Fruit fly (Drosophila melanogaster): ENCODE data around the gene nol.

nol gene

DNA sequence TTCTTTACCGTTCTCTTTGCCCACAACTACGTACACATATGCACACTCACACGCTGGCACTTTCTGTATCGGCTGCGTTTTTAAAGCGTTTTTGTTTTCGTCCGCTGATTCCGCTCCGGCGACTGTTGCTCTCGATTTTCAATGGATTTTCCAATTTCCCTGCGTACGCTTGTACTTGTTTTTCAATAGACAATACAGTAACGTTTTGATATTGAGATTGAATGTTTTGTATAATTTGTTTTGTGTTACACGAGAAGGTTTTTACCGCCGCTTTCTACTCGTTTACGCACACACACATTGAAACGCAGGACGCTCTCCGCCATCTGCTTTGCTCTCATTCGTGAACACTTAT, 38.0 kb upstream of the nol start:
- TF ChIP-seq CG17806 (tag; optimal IDR thresholded peaks at IDR 0.05) (no peak), CG9948 (tag; optimal IDR thresholded peaks at IDR 0.05) (no peak), CG12605 (GFP tag; IDR thresholded peaks at IDR 0.05) (no peak), CG10348 (GFP tag; IDR thresholded peaks at IDR 0.05) (no peak), CG4496 (GFP tag; IDR thresholded peaks at IDR 0.05) (no peak), Pif1B (GFP tag; optimal IDR thresholded peaks at IDR 0.05) (no peak), CG8159 (tag; optimal IDR thresholded peaks at IDR 0.05) (no peak), rn (GFP tag; IDR thresholded peaks at IDR 0.05) (no peak), CG13204 (GFP tag; optimal IDR thresholded peaks at IDR 0.05) (no peak), fd96Ca (GFP tag; IDR thresholded peaks at IDR 0.05) (no peak), CG14655 (GFP tag; optimal IDR thresholded peaks at IDR 0.05) (no peak)

DNA sequence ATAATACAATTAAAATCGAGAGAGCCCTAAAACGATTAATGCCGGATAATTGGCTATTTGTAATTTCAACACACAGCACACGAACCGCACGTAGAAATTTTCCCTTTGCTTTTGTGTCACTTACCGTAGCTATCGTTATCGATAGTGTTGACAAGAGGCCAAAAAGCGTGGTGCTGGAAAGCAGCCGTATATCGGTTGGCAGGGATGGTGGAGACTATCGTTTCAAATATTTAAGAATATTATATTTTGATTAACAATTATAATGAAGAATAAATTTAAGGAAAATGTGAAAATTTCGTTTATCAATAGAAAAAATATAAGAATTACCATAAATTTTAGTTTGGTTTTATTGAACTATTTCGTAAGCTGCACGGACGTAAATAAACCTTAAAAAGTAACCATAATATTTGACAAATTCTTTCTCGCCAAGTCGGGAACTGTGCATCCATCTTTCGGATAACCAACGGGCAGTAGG, 37.6 kb upstream of the nol start, which contains the start of gene JIL-1:
Gene JIL-1 (minus strand): TSS at position 148 of the 475 bp plus-strand sequence.
- TF ChIP-seq CG13204 (GFP tag; optimal IDR thresholded peaks at IDR 0.05) = no peak
- TF ChIP-seq Pif1A (GFP tag; optimal IDR thresholded peaks at IDR 0.05) = peak; percentile 44
- TF ChIP-seq CG17806 (tag; optimal IDR thresholded peaks at IDR 0.05) = peak; percentile 14
- TF ChIP-seq EcR (GFP tag; optimal IDR thresholded peaks at IDR 0.05) = no peak
- TF ChIP-seq CG10348 (GFP tag; IDR thresholded peaks at IDR 0.05) = no peak
- TF ChIP-seq Pif1B (GFP tag; optimal IDR thresholded peaks at IDR 0.05) = peak; percentile 44
- TF ChIP-seq CG32121 (GFP tag; IDR thresholded peaks at IDR 0.05) = peak; percentile 38; the same call in 1 of the 2 replicates
- TF ChIP-seq rn (GFP tag; IDR thresholded peaks at IDR 0.05) = 0 out of 2 replicates have a peak, but pooled peaks have one; percentile 10
- TF ChIP-seq CG15710 (tag; optimal IDR thresholded peaks at IDR 0.05) = peak; percentile 42
- peak; percentile 50; the same call in 2 of the 3 replicates for TF ChIP-seq CG4496 (GFP tag; IDR thresholded peaks at IDR 0.05)
- TF ChIP-seq CG8301 (tag; optimal IDR thresholded peaks at IDR 0.05) = peak; percentile 5
- no peak for TF ChIP-seq CG12605 (GFP tag; IDR thresholded peaks at IDR 0.05)
- TF ChIP-seq CG8159 (tag; optimal IDR thresholded peaks at IDR 0.05) = peak; percentile 41
- no peak for TF ChIP-seq CG34367 (tag; optimal IDR thresholded peaks at IDR 0.05)
- peak; percentile 57 for TF ChIP-seq D1 (tag; optimal IDR thresholded peaks at IDR 0.05)
- no peak for TF ChIP-seq gl (tag; optimal IDR thresholded peaks at IDR 0.05)
- TF ChIP-seq CG14655 (GFP tag; optimal IDR thresholded peaks at IDR 0.05) = peak; percentile 21
- TF ChIP-seq CG9948 (tag; optimal IDR thresholded peaks at IDR 0.05) = no peak
- TF ChIP-seq Snoo (tag; optimal IDR thresholded peaks at IDR 0.05) = peak; percentile 20
- peak; percentile 77 for TF ChIP-seq Ets98B (GFP tag; IDR thresholded peaks at IDR 0.05)
- TF ChIP-seq fd96Ca (GFP tag; IDR thresholded peaks at IDR 0.05) = peak; percentile 69

DNA sequence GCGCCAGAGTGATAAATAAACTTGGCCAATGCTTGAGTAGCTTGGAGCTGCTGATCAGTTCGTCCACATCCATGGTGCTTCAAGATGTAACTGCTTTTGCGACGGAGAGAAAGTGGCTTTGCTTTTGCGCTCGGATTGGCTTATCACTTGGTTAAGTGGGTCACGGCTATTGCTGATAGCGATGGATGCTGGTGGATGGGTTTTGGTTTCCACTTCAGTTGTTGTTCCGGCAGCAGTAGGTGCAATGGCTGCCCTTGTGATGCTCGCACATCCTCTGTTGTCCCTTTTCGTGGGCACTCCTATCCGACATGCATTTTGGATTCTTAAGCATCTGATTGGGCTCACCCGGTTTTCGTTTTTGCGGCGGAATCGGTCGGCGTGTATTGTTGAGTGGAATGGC, 36.4 kb upstream of the nol start:
- TF ChIP-seq CG12605 (GFP tag; IDR thresholded peaks at IDR 0.05) (no peak), EcR (GFP tag; optimal IDR thresholded peaks at IDR 0.05) (peak; percentile 56)

DNA sequence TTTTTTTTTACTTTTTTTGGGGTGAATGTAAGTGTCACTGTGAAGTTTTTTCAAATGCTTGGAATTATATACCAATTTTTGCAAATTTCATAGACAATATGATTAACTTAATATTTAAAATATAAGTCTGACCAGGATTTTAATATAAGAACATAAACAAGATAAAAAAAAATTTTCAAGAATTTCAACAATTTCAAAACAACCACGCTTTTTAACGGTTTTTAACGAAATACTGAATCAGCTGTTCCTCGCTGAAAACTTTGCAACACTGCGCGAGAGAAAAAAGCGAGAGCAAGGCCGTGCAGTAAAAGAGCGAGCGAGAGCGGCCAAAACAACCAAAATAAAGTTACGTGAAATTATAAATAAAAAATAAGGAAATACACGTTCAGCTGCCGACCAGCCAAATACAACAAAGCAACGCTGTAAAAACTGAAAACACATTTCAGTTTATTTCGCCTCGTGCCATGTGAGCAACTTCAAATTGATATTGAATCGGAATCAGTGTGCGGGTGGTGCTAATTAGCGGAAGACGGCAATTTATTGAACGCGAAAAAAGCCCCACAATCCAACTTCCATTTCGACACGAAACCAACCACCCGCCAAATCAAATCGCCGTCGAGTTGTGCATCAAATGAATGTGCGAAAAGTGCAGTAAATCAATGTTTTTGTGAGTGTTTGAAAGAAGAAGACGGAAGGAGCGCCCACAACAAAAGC, 34.3 kb upstream of the nol start, which contains the start of the genes CG46439, Iyd and CG33947:
Gene CG46439 (minus strand): TSS at position 51 of the 714 bp plus-strand sequence.
Gene Iyd (minus strand): TSS at position 51 of the 714 bp plus-strand sequence.
Gene CG33947 (plus strand): TSS at position 302 of the 714 bp plus-strand sequence.
- peak; percentile 74 for TF ChIP-seq CG14655 (GFP tag; optimal IDR thresholded peaks at IDR 0.05)
- 0 out of 2 replicates have a peak, but pooled peaks have one; percentile 6 for TF ChIP-seq rn (GFP tag; IDR thresholded peaks at IDR 0.05)
- TF ChIP-seq CG12605 (GFP tag; IDR thresholded peaks at IDR 0.05) = peak; percentile 94
- TF ChIP-seq CG8159 (tag; optimal IDR thresholded peaks at IDR 0.05) = peak; percentile 71
- peak; percentile 93 for TF ChIP-seq gl (tag; optimal IDR thresholded peaks at IDR 0.05)
- peak; percentile 88 for TF ChIP-seq Pif1A (GFP tag; optimal IDR thresholded peaks at IDR 0.05)
- TF ChIP-seq CG15710 (tag; optimal IDR thresholded peaks at IDR 0.05) = peak; percentile 61
- peak; percentile 13 for TF ChIP-seq CG13204 (GFP tag; optimal IDR thresholded peaks at IDR 0.05)
- peak; percentile 82 for TF ChIP-seq fd96Ca (GFP tag; IDR thresholded peaks at IDR 0.05)
- peak; percentile 83 for TF ChIP-seq CG4496 (GFP tag; IDR thresholded peaks at IDR 0.05)
- peak; percentile 42 for TF ChIP-seq Snoo (tag; optimal IDR thresholded peaks at IDR 0.05)
- peak; percentile 76 for TF ChIP-seq Ets98B (GFP tag; IDR thresholded peaks at IDR 0.05)
- no peak for TF ChIP-seq EcR (GFP tag; optimal IDR thresholded peaks at IDR 0.05)
- peak; percentile 76 for TF ChIP-seq CG8301 (tag; optimal IDR thresholded peaks at IDR 0.05)
- TF ChIP-seq CG9948 (tag; optimal IDR thresholded peaks at IDR 0.05) = peak; percentile 41
- TF ChIP-seq CG10348 (GFP tag; IDR thresholded peaks at IDR 0.05) = no peak
- TF ChIP-seq CG17806 (tag; optimal IDR thresholded peaks at IDR 0.05) = peak; percentile 61
- TF ChIP-seq D1 (tag; optimal IDR thresholded peaks at IDR 0.05) = peak; percentile 69
- peak; percentile 69 for TF ChIP-seq CG32121 (GFP tag; IDR thresholded peaks at IDR 0.05)
- TF ChIP-seq Pif1B (GFP tag; optimal IDR thresholded peaks at IDR 0.05) = peak; percentile 87
- TF ChIP-seq CG34367 (tag; optimal IDR thresholded peaks at IDR 0.05) = peak; percentile 51

DNA sequence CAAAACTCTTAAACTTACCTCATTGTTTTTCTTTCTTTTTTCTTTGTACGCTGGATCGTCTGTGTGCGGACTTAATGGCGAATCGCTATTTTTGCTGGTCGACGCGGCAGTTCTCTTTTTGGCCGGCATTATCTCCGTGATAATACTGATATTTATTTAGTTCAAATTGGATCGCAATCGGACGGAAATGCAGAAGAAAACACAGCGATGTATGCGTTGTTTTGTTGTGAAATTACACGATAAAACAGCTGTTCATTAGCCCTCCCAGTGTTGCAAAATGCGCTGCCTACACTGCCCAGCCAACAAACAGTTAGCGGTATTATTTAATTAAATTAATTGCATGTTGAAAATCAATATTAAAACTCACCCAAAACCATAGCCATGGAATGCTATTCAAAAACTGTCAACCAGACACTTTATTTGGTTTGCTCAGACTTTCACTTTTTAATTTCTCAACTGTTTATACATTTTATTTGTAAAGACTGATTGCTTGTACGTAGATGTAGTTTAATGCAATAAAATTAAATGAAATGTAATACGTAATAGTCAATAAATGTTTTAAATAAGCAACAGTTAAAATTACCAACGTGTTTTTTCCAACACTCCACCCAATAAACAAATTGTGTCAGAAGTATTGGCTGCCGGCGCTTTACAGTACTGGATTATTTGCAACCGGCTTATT, 32.5 kb upstream of the nol start, which contains the start of the genes Irbp18 and APP-BP1:
Gene Irbp18 (minus strand): TSS at position 205 of the 682 bp plus-strand sequence.
Gene APP-BP1 (plus strand): TSS at position 431 of the 682 bp plus-strand sequence.
- TF ChIP-seq CG34367 (tag; optimal IDR thresholded peaks at IDR 0.05) = peak; percentile 91
- TF ChIP-seq D1 (tag; optimal IDR thresholded peaks at IDR 0.05) = peak; percentile 89
- TF ChIP-seq fd96Ca (GFP tag; IDR thresholded peaks at IDR 0.05) = peak; percentile 91
- TF ChIP-seq CG9948 (tag; optimal IDR thresholded peaks at IDR 0.05) = peak; percentile 91
- TF ChIP-seq CG14655 (GFP tag; optimal IDR thresholded peaks at IDR 0.05) = peak; percentile 94
- peak; percentile 91 for TF ChIP-seq CG8159 (tag; optimal IDR thresholded peaks at IDR 0.05)
- peak; percentile 93 for TF ChIP-seq CG4496 (GFP tag; IDR thresholded peaks at IDR 0.05)
- TF ChIP-seq EcR (GFP tag; optimal IDR thresholded peaks at IDR 0.05) = no peak
- TF ChIP-seq CG12605 (GFP tag; IDR thresholded peaks at IDR 0.05) = peak; percentile 76
- TF ChIP-seq CG15710 (tag; optimal IDR thresholded peaks at IDR 0.05) = peak; percentile 90
- TF ChIP-seq CG10348 (GFP tag; IDR thresholded peaks at IDR 0.05) = peak; percentile 72
- peak; percentile 80 for TF ChIP-seq gl (tag; optimal IDR thresholded peaks at IDR 0.05)
- TF ChIP-seq Ets98B (GFP tag; IDR thresholded peaks at IDR 0.05) = peak; percentile 89
- TF ChIP-seq rn (GFP tag; IDR thresholded peaks at IDR 0.05) = peak; percentile 77
- TF ChIP-seq CG8301 (tag; optimal IDR thresholded peaks at IDR 0.05) = peak; percentile 93
- peak; percentile 94 for TF ChIP-seq Pif1B (GFP tag; optimal IDR thresholded peaks at IDR 0.05)
- peak; percentile 89 for TF ChIP-seq CG32121 (GFP tag; IDR thresholded peaks at IDR 0.05)
- peak; percentile 89 for TF ChIP-seq CG17806 (tag; optimal IDR thresholded peaks at IDR 0.05)
- TF ChIP-seq Pif1A (GFP tag; optimal IDR thresholded peaks at IDR 0.05) = peak; percentile 96
- no peak for TF ChIP-seq CG13204 (GFP tag; optimal IDR thresholded peaks at IDR 0.05)
- peak; percentile 93 for TF ChIP-seq Snoo (tag; optimal IDR thresholded peaks at IDR 0.05)

Data from whole organism, pupa.